Fruit fly (Drosophila melanogaster): ENCODE results near the gene CG5391.

DNA sequence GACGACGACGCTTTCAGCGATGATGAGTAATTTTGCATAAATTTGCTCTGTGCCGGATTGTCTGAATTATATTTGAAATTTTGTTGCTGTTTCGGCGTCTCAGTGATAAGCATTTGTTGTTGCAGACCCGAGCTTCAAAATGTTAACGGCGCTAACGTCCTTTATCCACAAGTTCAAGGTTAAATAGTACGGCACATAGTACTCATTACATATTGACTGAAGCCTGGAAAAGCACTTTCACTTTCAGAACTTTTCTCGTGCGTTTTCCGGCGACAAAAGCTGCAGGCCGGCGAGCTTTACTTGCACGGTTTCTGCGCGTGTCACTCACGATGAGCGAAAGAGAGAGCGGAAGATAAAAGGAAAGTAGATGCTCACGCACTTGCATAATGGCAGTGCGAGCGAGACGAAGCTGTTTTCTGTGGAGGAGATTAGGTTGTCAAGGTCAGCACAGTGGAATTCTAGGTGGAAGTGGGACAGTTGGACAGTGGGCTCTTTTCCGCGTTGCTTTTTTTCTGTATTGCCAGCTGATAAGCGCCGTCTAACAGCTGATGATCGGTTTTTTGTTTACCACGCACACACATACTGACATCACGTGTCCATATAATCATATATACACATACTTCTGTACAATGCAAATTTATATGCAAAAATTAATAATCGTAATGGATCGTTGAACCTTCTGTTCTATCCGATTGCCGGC lies 34.3 kb upstream of the CG5391 start:
- no peak for TF ChIP-seq CG8478 (optimal IDR thresholded peaks at IDR 0.05)
- no peak for TF ChIP-seq pan (optimal IDR thresholded peaks at IDR 0.05)
- TF ChIP-seq usp (GFP tag; optimal IDR thresholded peaks at IDR 0.05), result no peak
- no peak for TF ChIP-seq psq (optimal IDR thresholded peaks at IDR 0.05)
- TF ChIP-seq Dll (optimal IDR thresholded peaks at IDR 0.05), result no peak
- TF ChIP-seq EcR (GFP tag; optimal IDR thresholded peaks at IDR 0.05), result no peak

Measured in whole organism.